2 worm cellular contexts compared by ENCODE assay signal in the genomic region with DNA sequence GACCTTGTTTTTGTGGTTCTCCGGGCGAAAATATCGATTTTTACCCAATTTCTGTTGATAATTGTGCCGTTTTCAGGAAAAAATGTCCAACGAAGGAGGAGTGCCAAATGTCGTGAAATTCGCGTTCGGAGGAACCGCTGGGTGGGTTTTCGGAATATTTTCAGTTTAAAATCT.
A peak's percentile ranks its signal among the peaks of the same experiment; 100 is the strongest.
TF ChIP-seq lines count a peak whose summit lies in the region.

Gene misc-1 (plus strand): TSS at position 75 of the 174 bp plus-strand sequence.

TF ChIP-seq in whole organism, L3 larva, 47 proteins besides CTCF, POLR2A, EP300 and RAD21:
- no peak for TF ChIP-seq nhr-237 (tag; optimal IDR thresholded peaks at IDR 0.05; lab: Kevin White, UChicago)
- no peak for TF ChIP-seq eor-1 (tag; optimal IDR thresholded peaks at IDR 0.05; lab: Kevin White, UChicago)
- no peak for TF ChIP-seq pqm-1 (tag; optimal IDR thresholded peaks at IDR 0.05; lab: Kevin White, UChicago)
- TF ChIP-seq ztf-4 (tag; optimal IDR thresholded peaks at IDR 0.05; lab: Kevin White, UChicago), result no peak
- TF ChIP-seq nhr-67 (tag; optimal IDR thresholded peaks at IDR 0.05; lab: Kevin White, UChicago), result no peak
- TF ChIP-seq ceh-28 (tag; optimal IDR thresholded peaks at IDR 0.05; lab: Kevin White, UChicago), result peak; percentile 0
- no peak for TF ChIP-seq fkh-10 (GFP tag; optimal IDR thresholded peaks at IDR 0.05; lab: Kevin White, UChicago)
- no peak for TF ChIP-seq fkh-2 (tag; optimal IDR thresholded peaks at IDR 0.05; lab: Kevin White, UChicago)

TF ChIP-seq in whole organism, midembryonic, 9 proteins besides CTCF, POLR2A, EP300 and RAD21:
- TF ChIP-seq T22C8.4 (GFP tag; IDR thresholded peaks at IDR 0.05; lab: Robert Waterston, UW) (0 out of 2 replicates have a peak, but pooled peaks have one; percentile 20), cog-1 (tag; optimal IDR thresholded peaks at IDR 0.05; lab: Kevin White, UChicago) (no peak)
